Fruit fly (Drosophila melanogaster) whole organism, embryonic: Measurements from ENCODE around the gene CG10000.

Source experiments
- Awh ChIP-seq: fragments of 200-800 bp; sonication (Bioruptor generic); IDR thresholded peaks from 2 replicates; pipeline ENCODE4, ENCODE4 v1.3.6; 2022; ENCODE audit warnings: missing biosample characterization, missing genetic modification characterization
- Bgb ChIP-seq: fragments of 200-800 bp; sonication (Bioruptor generic); IDR thresholded peaks from 2 replicates; pipeline ENCODE4 v1.3.6; 2022; ENCODE audit warnings: missing biosample characterization, missing genetic modification characterization; ENCODE audit not compliant: partially characterized antibody
- BtbVII ChIP-seq: fragments of 200-800 bp; sonication (Bioruptor generic); optimal IDR thresholded peaks from 3 replicates; lab custom pipeline; 2017; ENCODE audit warnings: missing biosample characterization, mild to moderate bottlenecking, missing genetic modification characterization
- CG10267 ChIP-seq: fragments of 200-800 bp; sonication (Bioruptor generic); optimal IDR thresholded peaks from 2 replicates; lab custom pipeline; 2018; ENCODE audit warnings: missing biosample characterization, mild to moderate bottlenecking, missing genetic modification characterization, moderate library complexity
- CG11560 ChIP-seq: fragments of 200-800 bp; sonication (Bioruptor generic); IDR thresholded peaks from 3 replicates; pipeline ENCODE4 v1.3.6; 2022; ENCODE audit warnings: missing biosample characterization, missing genetic modification characterization
- CG13123 ChIP-seq: fragments of 200-800 bp; sonication (Bioruptor generic); optimal IDR thresholded peaks from 2 replicates; lab custom pipeline; 2016; ENCODE audit warnings: missing biosample characterization, missing genetic modification characterization
- CG14710 ChIP-seq: fragments of 200-800 bp; sonication (Bioruptor generic); optimal IDR thresholded peaks from 3 replicates; lab custom pipeline; 2019; ENCODE audit warnings: missing biosample characterization, mild to moderate bottlenecking, missing genetic modification characterization, moderate library complexity
- CG15011 ChIP-seq: fragments of 200-800 bp; sonication (Bioruptor generic); optimal IDR thresholded peaks from 3 replicates; lab custom pipeline; 2018; ENCODE audit warnings: missing biosample characterization, mild to moderate bottlenecking, missing genetic modification characterization
- CG16813 ChIP-seq: fragments of 200-800 bp; sonication (Bioruptor generic); IDR thresholded peaks from 3 replicates; pipeline ENCODE4 v1.3.6; 2022; ENCODE audit warnings: missing biosample characterization, missing genetic modification characterization; ENCODE audit not compliant: partially characterized antibody
- CG18262 ChIP-seq: fragments of 200-800 bp; optimal IDR thresholded peaks from 3 replicates; lab custom pipeline; 2019; ENCODE audit warnings: missing biosample characterization, mild to moderate bottlenecking, missing genetic modification characterization, moderate library complexity
- CG2889 ChIP-seq: fragments of 200-800 bp; sonication (Bioruptor generic); IDR thresholded peaks from 3 replicates; pipeline ENCODE4 v1.3.6; 2022; ENCODE audit warnings: missing biosample characterization, missing genetic modification characterization
- CG32532 ChIP-seq: fragments of 200-800 bp; sonication (Bioruptor generic); IDR thresholded peaks from 2 replicates; pipeline ENCODE4 v1.3.6; 2022; ENCODE audit warnings: missing biosample characterization, missing genetic modification characterization
- CG4360 ChIP-seq: fragments of 200-800 bp; sonication (Bioruptor generic); IDR thresholded peaks from 2 replicates; pipeline ENCODE4 v1.3.6; 2022; ENCODE audit warnings: missing biosample characterization, missing genetic modification characterization
- CG6254 ChIP-seq: fragments of 200-800 bp; sonication (Bioruptor generic); optimal IDR thresholded peaks from 3 replicates; lab custom pipeline; 2017; ENCODE audit warnings: mild to moderate bottlenecking, missing biosample characterization, missing genetic modification reagents, missing genetic modification characterization
- CG6683 ChIP-seq: fragments of 200-800 bp; sonication (Bioruptor generic); optimal IDR thresholded peaks from 2 replicates; lab custom pipeline; 2017; ENCODE audit warnings: missing biosample characterization, mild to moderate bottlenecking, missing genetic modification characterization, missing genetic modification reagents
- CG6854 ChIP-seq: fragments of 200-800 bp; sonication (Bioruptor generic); optimal IDR thresholded peaks from 3 replicates; lab custom pipeline; 2017; ENCODE audit warnings: missing biosample characterization, mild to moderate bottlenecking, missing genetic modification characterization
- CG7357 ChIP-seq: fragments of 200-800 bp; sonication (Bioruptor generic); IDR thresholded peaks from 3 replicates; pipeline ENCODE4 v1.3.6; 2022; ENCODE audit warnings: missing biosample characterization, missing genetic modification characterization
- Chrac-16 ChIP-seq: fragments of 200-800 bp; sonication (Bioruptor generic); optimal IDR thresholded peaks from 3 replicates; lab custom pipeline; 2016; ENCODE audit warnings: missing biosample characterization, missing genetic modification characterization
- Deaf1 ChIP-seq: fragments of 200-800 bp; optimal IDR thresholded peaks from 3 replicates; lab custom pipeline; 2019; ENCODE audit warnings: missing biosample characterization, mild to moderate bottlenecking, missing genetic modification characterization, moderate library complexity
- Dip3 ChIP-seq: fragments of 200-800 bp; sonication (Bioruptor generic); optimal IDR thresholded peaks from 3 replicates; lab custom pipeline; 2016; ENCODE audit warnings: missing biosample characterization, missing genetic modification characterization
- Ets97D ChIP-seq: fragments of 200-800 bp; sonication (Bioruptor generic); optimal IDR thresholded peaks from 3 replicates; lab custom pipeline; 2016; ENCODE audit warnings: missing biosample characterization, missing genetic modification characterization
- Hr51 ChIP-seq, 2 experiments: fragments of 200-800 bp; sonication (Bioruptor generic); optimal IDR thresholded peaks; 2 replicates in 1 of 2; 3 replicates in 1 of 2; lab custom pipeline; 2016 to 2018; ENCODE audit warnings: missing biosample characterization in 2 of 2, missing genetic modification characterization in 2 of 2, mild to moderate bottlenecking in 1 of 2, moderate library complexity in 1 of 2
- Jarid2 ChIP-seq: fragments of 200-800 bp; sonication (Bioruptor generic); optimal IDR thresholded peaks from 3 replicates; lab custom pipeline; 2017; ENCODE audit warnings: mild to moderate bottlenecking, missing biosample characterization, missing genetic modification reagents, missing genetic modification characterization
- PHDP ChIP-seq: fragments of 200-800 bp; sonication (Bioruptor generic); optimal IDR thresholded peaks from 3 replicates; lab custom pipeline; 2018; ENCODE audit warnings: missing biosample characterization, mild to moderate bottlenecking, missing genetic modification characterization, moderate library complexity
- chinmo ChIP-seq: fragments of 200-800 bp; sonication (Bioruptor generic); IDR thresholded peaks from 4 replicates; pipeline ENCODE4 v1.3.6; 2022; ENCODE audit warnings: missing biosample characterization, missing genetic modification characterization; ENCODE audit not compliant: partially characterized antibody
- dpn ChIP-seq, 2 experiments: fragments of 200-800 bp; sonication (Bioruptor generic); optimal IDR thresholded peaks; 3 replicates each; lab custom pipeline; 2016; ENCODE audit warnings: missing biosample characterization in 2 of 2, missing genetic modification characterization in 2 of 2
- eve ChIP-seq, 2 experiments: fragments of >200 bp; optimal IDR thresholded peaks; 2 replicates each; lab custom pipeline; 2017; ENCODE audit warnings: missing biosample characterization in 2 of 2, missing genetic modification characterization in 2 of 2
- fd3F ChIP-seq: fragments of 200-800 bp; sonication (Bioruptor generic); optimal IDR thresholded peaks from 2 replicates; lab custom pipeline; 2018; ENCODE audit warnings: missing biosample characterization, mild to moderate bottlenecking, missing genetic modification characterization, moderate library complexity
- ftz-f1 ChIP-seq: fragments of 200-800 bp; sonication (Bioruptor generic); optimal IDR thresholded peaks from 2 replicates; lab custom pipeline; 2016; ENCODE audit warnings: missing biosample characterization, missing genetic modification characterization
- gt ChIP-seq: fragments of 200-800 bp; sonication (Bioruptor generic); IDR thresholded peaks from 2 replicates; pipeline ENCODE4 v1.3.6; 2022; ENCODE audit warnings: missing biosample characterization, missing genetic modification characterization
- hkb ChIP-seq, 2 experiments: fragments of 200-800 bp in 1 of 2; fragments of >200 bp in 1 of 2; sonication (Bioruptor generic) in 1 of 2; IDR thresholded peaks in 1 of 2; optimal IDR thresholded peaks in 1 of 2; 2 replicates each; pipeline versions ENCODE4 v1.3.6 to Lab custom; 2017 to 2022; ENCODE audit warnings: missing biosample characterization in 1 of 2, missing genetic modification characterization in 1 of 2
- lab ChIP-seq: fragments of 200-800 bp; sonication (Bioruptor generic); optimal IDR thresholded peaks from 3 replicates; lab custom pipeline; 2017; ENCODE audit warnings: missing biosample characterization, missing genetic modification characterization, mild to moderate bottlenecking, moderate library complexity, missing genetic modification reagents
- so ChIP-seq: fragments of 200-800 bp; sonication (Bioruptor generic); IDR thresholded peaks from 3 replicates; pipeline ENCODE4 v1.3.6; 2022; ENCODE audit warnings: missing biosample characterization, missing genetic modification characterization
- sqz ChIP-seq: fragments of 200-800 bp; sonication (Bioruptor generic); optimal IDR thresholded peaks from 3 replicates; lab custom pipeline; 2018; ENCODE audit warnings: missing biosample characterization, mild to moderate bottlenecking, missing genetic modification characterization
- tio ChIP-seq: fragments of 200-800 bp; sonication (Bioruptor generic); optimal IDR thresholded peaks from 2 replicates; lab custom pipeline; 2017; ENCODE audit warnings: missing biosample characterization, missing genetic modification characterization, inconsistent platforms
- tna ChIP-seq: fragments of 200-800 bp; sonication (Bioruptor generic); IDR thresholded peaks from 2 replicates; pipeline ENCODE4 v1.3.6; 2022; ENCODE audit warnings: missing biosample characterization, missing genetic modification characterization; ENCODE audit not compliant: partially characterized antibody
- unpg ChIP-seq: fragments of 200-800 bp; sonication (Bioruptor generic); optimal IDR thresholded peaks from 3 replicates; lab custom pipeline; 2018; ENCODE audit warnings: missing biosample characterization, mild to moderate bottlenecking, missing genetic modification characterization, moderate library complexity

The CG10000 gene

DNA sequence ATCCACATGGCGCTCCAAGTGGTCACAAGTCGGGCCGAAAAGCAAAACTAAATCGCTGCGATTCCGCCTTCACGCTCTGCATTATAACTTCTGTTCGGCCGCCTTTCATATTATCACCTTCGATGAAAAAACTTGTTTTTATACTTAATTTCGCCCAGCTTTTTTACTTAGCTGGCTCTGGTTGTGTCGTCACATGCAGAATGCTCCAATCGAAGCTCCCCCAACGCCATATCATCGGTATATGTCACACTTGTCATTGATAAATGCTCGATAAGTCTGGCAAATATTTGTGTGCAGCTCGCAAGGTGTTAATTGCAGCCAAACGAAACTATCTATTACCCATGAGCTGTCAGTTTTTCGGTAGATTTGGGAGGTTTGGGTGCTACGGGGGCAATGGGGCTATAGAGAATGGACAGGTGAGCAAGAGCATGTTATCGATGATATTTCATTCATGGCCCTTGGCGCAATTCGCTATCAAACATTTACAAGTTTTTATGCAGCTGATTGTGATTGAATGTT is at the start of gene CG10000:
TSS of gene CG10000 (minus strand) at position 51 of the 519 bp plus-strand sequence.
- TF ChIP-seq lab (peak; percentile 79), CG2889 (GFP tag; lab: Robert Waterston, UW) (no peak), chinmo (GFP tag; lab: Robert Waterston, UW) (0 out of 4 replicates have a peak, but pooled peaks have one; percentile 48)

DNA sequence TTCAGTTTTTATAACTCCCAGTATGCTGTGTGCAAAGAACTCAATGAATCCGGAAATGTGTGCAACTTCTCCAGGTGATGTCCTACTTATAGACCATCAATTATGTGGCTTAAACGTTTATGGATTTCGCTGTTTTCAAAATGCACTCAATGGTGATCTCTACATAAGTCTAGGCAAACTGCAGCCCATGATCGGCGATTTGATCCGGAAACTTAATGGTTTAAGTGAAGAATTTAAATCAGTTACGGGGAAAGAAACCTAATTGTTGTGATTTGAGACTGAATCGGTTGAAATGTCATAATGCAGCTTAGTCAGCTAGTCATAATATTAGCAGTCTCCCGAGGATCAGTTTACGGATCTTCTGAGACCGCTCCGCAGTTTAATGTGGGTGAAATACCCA is 38.8 kb upstream of the CG10000 start, which contains the start of gene intr:
TSS of gene intr (plus strand) at position 301 of the 400 bp plus-strand sequence.
- TF ChIP-seq CG13123 (GFP tag; lab: Kevin White, UChicago): no peak
- TF ChIP-seq CG14710: no peak
- no peak for TF ChIP-seq Deaf1
- TF ChIP-seq Bgb: no peak
- TF ChIP-seq so (GFP tag; lab: Robert Waterston, UW): no peak
- no peak for TF ChIP-seq Chrac-16 (GFP tag; lab: Kevin White, UChicago)
- TF ChIP-seq gt: no peak
- no peak for TF ChIP-seq CG16813 (GFP tag; lab: Robert Waterston, UW)
- TF ChIP-seq CG7357 (GFP tag; lab: Robert Waterston, UW): no peak
- TF ChIP-seq BtbVII (GFP tag; lab: Kevin White, UChicago): no peak
- no peak for TF ChIP-seq PHDP (tag; lab: Kevin White, UChicago)
- no peak for TF ChIP-seq CG15011 (GFP tag; lab: Kevin White, UChicago)
- TF ChIP-seq CG10267 (tag; lab: Kevin White, UChicago): no peak
- TF ChIP-seq ftz-f1: no peak
- TF ChIP-seq CG11560 (tag; lab: Robert Waterston, UW): no peak
- no peak for TF ChIP-seq Jarid2 (GFP tag; lab: Kevin White, UChicago)
- TF ChIP-seq CG6254 (GFP tag; lab: Kevin White, UChicago): no peak
- no peak for TF ChIP-seq dpn (GFP tag; optimal IDR thresholded peaks at IDR 0.05; lab: Kevin White, UChicago)
- no peak for TF ChIP-seq Hr51 (GFP tag; optimal IDR thresholded peaks at IDR 0.05; lab: Kevin White, UChicago)
- no peak for TF ChIP-seq CG6683 (GFP tag; lab: Kevin White, UChicago)

DNA sequence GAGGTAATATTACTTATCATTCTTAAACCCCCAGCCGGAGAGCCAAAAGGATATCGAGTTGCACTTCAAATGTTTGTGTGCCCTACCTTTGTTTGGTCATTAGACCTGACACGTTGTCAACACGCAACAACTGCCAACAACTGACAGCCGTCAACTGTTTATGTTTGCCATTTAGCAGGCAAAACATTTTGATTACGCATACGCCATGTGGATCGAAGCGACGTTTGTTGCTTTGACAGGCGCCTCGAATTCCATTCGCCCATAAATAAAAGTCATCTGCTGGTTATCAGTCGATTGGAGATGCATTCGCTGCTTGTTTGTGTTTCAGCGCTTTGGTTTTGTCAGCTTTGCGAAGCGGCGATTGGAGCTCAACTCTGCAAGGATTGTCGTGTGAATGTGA is 37.9 kb upstream of the CG10000 start, which contains the start of gene CG34295:
TSS of gene CG34295 (plus strand) at position 301 of the 400 bp plus-strand sequence.
- TF ChIP-seq CG4360 (GFP tag; lab: Robert Waterston, UW): no peak
- TF ChIP-seq fd3F (GFP tag; lab: Kevin White, UChicago): no peak
- TF ChIP-seq CG18262 (tag; lab: Kevin White, UChicago): no peak
- TF ChIP-seq CG6854: no peak
- no peak for TF ChIP-seq Dip3 (GFP tag; lab: Kevin White, UChicago)
- no peak for TF ChIP-seq CG32532 (GFP tag; lab: Robert Waterston, UW)
- no peak for TF ChIP-seq Awh (GFP tag; lab: Robert Waterston, UW)
- no peak for TF ChIP-seq hkb (optimal IDR thresholded peaks at IDR 0.05; lab: Kevin White, UChicago)
- TF ChIP-seq hkb (GFP tag; IDR thresholded peaks at IDR 0.05; lab: Robert Waterston, UW): no peak
- TF ChIP-seq unpg (GFP tag; lab: Kevin White, UChicago): no peak
- TF ChIP-seq Ets97D: no peak
- TF ChIP-seq sqz: no peak
- TF ChIP-seq tna (GFP tag; lab: Robert Waterston, UW): no peak
- no peak for TF ChIP-seq tio (GFP tag; lab: Kevin White, UChicago)
- TF ChIP-seq eve (GFP tag; optimal IDR thresholded peaks at IDR 0.05; lab: Kevin White, UChicago): no peak
